Worm (Caenorhabditis elegans): Measurements from ENCODE around the gene F22H10.1.

F22H10.1 gene

ce11 chrX:16662723-16663122, 39.5 kb upstream of the F22H10.1 start, which contains the start of gene F43B10.1:
Gene F43B10.1, minus strand, starts transcription at chrX:16662823.
- TF ChIP-seq nhr-129 (tag; optimal IDR thresholded peaks at IDR 0.05) (no peak), lin-11 (tag; optimal IDR thresholded peaks at IDR 0.05) (no peak), ZK546.5 (tag; optimal IDR thresholded peaks at IDR 0.05) (no peak), crh-2 (tag; optimal IDR thresholded peaks at IDR 0.05) (no peak), lin-13 (GFP tag; optimal IDR thresholded peaks at IDR 0.05) (no peak), nhr-10 (tag; optimal IDR thresholded peaks at IDR 0.05) (no peak), unc-39 (tag; optimal IDR thresholded peaks at IDR 0.05) (no peak), zag-1 (tag; optimal IDR thresholded peaks at IDR 0.05) (no peak), aly-2 (tag; optimal IDR thresholded peaks at IDR 0.05) (no peak), blmp-1 (tag; optimal IDR thresholded peaks at IDR 0.05; ENCODE audit: insufficient read depth) (no peak), snpc-4 (tag; optimal IDR thresholded peaks at IDR 0.05) (no peak), elt-1 (tag; optimal IDR thresholded peaks at IDR 0.05) (no peak), sem-4 (tag; optimal IDR thresholded peaks at IDR 0.05) (no peak), ztf-4 (tag; optimal IDR thresholded peaks at IDR 0.05) (no peak), peb-1 (tag; optimal IDR thresholded peaks at IDR 0.05) (no peak), Y55F3AM.14 (GFP tag; optimal IDR thresholded peaks at IDR 0.05) (no peak), alr-1 (tag; optimal IDR thresholded peaks at IDR 0.05) (no peak), mab-5 (tag; optimal IDR thresholded peaks at IDR 0.05) (no peak), nhr-6 (tag; optimal IDR thresholded peaks at IDR 0.05) (no peak)

ce11 chrX:16667515-16667914, 34.7 kb upstream of the F22H10.1 start:
- TF ChIP-seq lin-11 (tag; optimal IDR thresholded peaks at IDR 0.05), result no peak
- no peak for TF ChIP-seq nhr-6 (tag; optimal IDR thresholded peaks at IDR 0.05)
- no peak for TF ChIP-seq ceh-82 (tag; optimal IDR thresholded peaks at IDR 0.05)
- TF ChIP-seq egl-27 (tag; optimal IDR thresholded peaks at IDR 0.05), result no peak
- TF ChIP-seq crh-2 (tag; optimal IDR thresholded peaks at IDR 0.05), result no peak
- no peak for TF ChIP-seq nhr-237 (tag; optimal IDR thresholded peaks at IDR 0.05)
- no peak for TF ChIP-seq C34F6.9 (tag; optimal IDR thresholded peaks at IDR 0.05)
- TF ChIP-seq sma-3 (GFP tag; optimal IDR thresholded peaks at IDR 0.05), result no peak
- TF ChIP-seq nhr-10 (tag; optimal IDR thresholded peaks at IDR 0.05), result no peak
- no peak for TF ChIP-seq peb-1 (tag; optimal IDR thresholded peaks at IDR 0.05)
- no peak for TF ChIP-seq ztf-4 (tag; optimal IDR thresholded peaks at IDR 0.05)
- no peak for TF ChIP-seq ZK546.5 (tag; optimal IDR thresholded peaks at IDR 0.05)
- TF ChIP-seq sem-4 (tag; optimal IDR thresholded peaks at IDR 0.05), result no peak
- no peak for TF ChIP-seq nhr-129 (tag; optimal IDR thresholded peaks at IDR 0.05)
- no peak for TF ChIP-seq ama-1 (optimal IDR thresholded peaks at IDR 0.05)

ce11 chrX:16669106-16669505, 33.1 kb upstream of the F22H10.1 start:
- no peak for TF ChIP-seq nhr-6 (tag; optimal IDR thresholded peaks at IDR 0.05)
- peak; percentile 56 for TF ChIP-seq fos-1 (tag; optimal IDR thresholded peaks at IDR 0.05)
- no peak for TF ChIP-seq ama-1 (optimal IDR thresholded peaks at IDR 0.05)
- no peak for TF ChIP-seq skn-1 (tag; optimal IDR thresholded peaks at IDR 0.05)
- TF ChIP-seq sma-9 (GFP tag; optimal IDR thresholded peaks at IDR 0.05), result no peak
- TF ChIP-seq sma-9 (tag; optimal IDR thresholded peaks at IDR 0.05), result no peak
- no peak for TF ChIP-seq C34F6.9 (tag; optimal IDR thresholded peaks at IDR 0.05)
- peak; percentile 2 for TF ChIP-seq F13H6.1 (tag; optimal IDR thresholded peaks at IDR 0.05)

ce11 chrX:16671234-16671633, 31.0 kb upstream of the F22H10.1 start:
- TF ChIP-seq ztf-1 (GFP tag; conservative IDR thresholded peaks at IDR 0.05), result no peak
- TF ChIP-seq ceh-16 (tag; optimal IDR thresholded peaks at IDR 0.05), result no peak
- TF ChIP-seq unc-39 (tag; optimal IDR thresholded peaks at IDR 0.05), result no peak
- TF ChIP-seq R02D3.7 (tag; optimal IDR thresholded peaks at IDR 0.05), result no peak
- TF ChIP-seq nhr-12 (tag; optimal IDR thresholded peaks at IDR 0.05), result no peak
- TF ChIP-seq ceh-82 (tag; optimal IDR thresholded peaks at IDR 0.05), result no peak
- no peak for TF ChIP-seq lsy-2 (tag; optimal IDR thresholded peaks at IDR 0.05)
- TF ChIP-seq unc-55 (GFP tag; optimal IDR thresholded peaks at IDR 0.05), result no peak
- no peak for TF ChIP-seq peb-1 (tag; optimal IDR thresholded peaks at IDR 0.05)
- TF ChIP-seq egl-27 (tag; optimal IDR thresholded peaks at IDR 0.05), result no peak
- TF ChIP-seq lin-11 (tag; optimal IDR thresholded peaks at IDR 0.05), result no peak
- TF ChIP-seq lin-39 (tag; optimal IDR thresholded peaks at IDR 0.05), result no peak
- TF ChIP-seq nhr-6 (tag; optimal IDR thresholded peaks at IDR 0.05), result no peak

- peak; percentile 12 for TF ChIP-seq gmeb-1 (tag; optimal IDR thresholded peaks at IDR 0.05)
- no peak for TF ChIP-seq ztf-11 (tag; optimal IDR thresholded peaks at IDR 0.05)
- TF ChIP-seq crh-2 (tag; optimal IDR thresholded peaks at IDR 0.05), result peak; percentile 43
- TF ChIP-seq fos-1 (tag; optimal IDR thresholded peaks at IDR 0.05), result peak; percentile 76
Observed at ce11 chrX:16672661-16673060, 29.6 kb upstream of the F22H10.1 start.
